ENCODE assay signal across 8 worm cellular contexts in the genomic region with DNA sequence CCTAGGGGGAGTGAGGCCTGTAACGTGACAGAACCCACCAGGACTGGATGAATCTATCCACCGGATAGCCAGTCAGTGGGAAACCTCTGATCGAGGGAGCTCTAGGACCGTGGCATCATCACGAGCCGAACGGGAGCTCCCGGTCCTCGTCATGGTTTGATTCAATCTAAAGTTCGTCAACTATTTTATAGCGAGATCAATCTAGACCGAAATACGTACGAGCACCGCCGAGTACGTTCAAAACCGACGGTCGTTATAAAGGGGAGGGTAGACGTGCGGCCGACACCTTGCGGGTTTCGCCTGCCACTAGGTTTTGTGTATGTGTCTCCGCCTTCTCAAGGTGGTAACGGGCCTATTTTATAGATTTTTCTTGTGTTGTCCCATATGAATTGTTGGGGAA.
TF ChIP-seq lines count a peak whose summit lies in the region.

No protein-coding gene starts in this region.

TF ChIP-seq in whole organism, L1 larva, 84 proteins besides CTCF, POLR2A, EP300 and RAD21:
- TF ChIP-seq snpc-4 (tag; optimal IDR thresholded peaks at IDR 0.05; lab: Kevin White, UChicago) (peak; percentile 91), nhr-47 (tag; optimal IDR thresholded peaks at IDR 0.05; lab: Kevin White, UChicago) (peak; percentile 29), nhr-19 (GFP tag; conservative IDR thresholded peaks at IDR 0.05; lab: Robert Waterston, UW) (peak; percentile 58), nhr-90 (tag; optimal IDR thresholded peaks at IDR 0.05; lab: Kevin White, UChicago; ENCODE audit: poor library complexity) (peak; percentile 46), lin-14 (GFP tag; optimal IDR thresholded peaks at IDR 0.05; lab: Kevin White, UChicago) (peak; percentile 10), nhr-71 (tag; optimal IDR thresholded peaks at IDR 0.05; lab: Kevin White, UChicago) (peak; percentile 23)
TF ChIP-seq in whole organism, L1 larva: peak in this region for 6; not testable (repeated sequence) for 78.

TF ChIP-seq in whole organism, L2 larva, 48 proteins besides CTCF, POLR2A, EP300 and RAD21:
- peak; percentile 10 for TF ChIP-seq lin-13 (GFP tag; optimal IDR thresholded peaks at IDR 0.05; lab: Kevin White, UChicago)
- TF ChIP-seq snpc-4 (tag; optimal IDR thresholded peaks at IDR 0.05; lab: Kevin White, UChicago), result peak; percentile 82
- TF ChIP-seq lsy-2 (tag; optimal IDR thresholded peaks at IDR 0.05; lab: Kevin White, UChicago), result peak in 1 of 2 experiments; percentile 2

TF ChIP-seq in whole organism, L3 larva, 47 proteins besides CTCF, POLR2A, EP300 and RAD21:
- TF ChIP-seq snpc-4 (tag; optimal IDR thresholded peaks at IDR 0.05; lab: Kevin White, UChicago), result peak; percentile 74

TF ChIP-seq in whole organism, L4 larva, 104 proteins besides CTCF, POLR2A, EP300 and RAD21:
- TF ChIP-seq lin-38 (GFP tag; IDR thresholded peaks at IDR 0.05; lab: Robert Waterston, UW) (peak; percentile 32; the same call in 1 of the 2 replicates), lim-7 (GFP tag; IDR thresholded peaks at IDR 0.05; lab: Robert Waterston, UW) (0 out of 2 replicates have a peak, but pooled peaks have one; percentile 26), snpc-4 (tag; optimal IDR thresholded peaks at IDR 0.05; lab: Kevin White, UChicago) (peak; percentile 18)

TF ChIP-seq in whole organism, early embryonic, 17 proteins besides CTCF, POLR2A, EP300 and RAD21:
- TF ChIP-seq hmg-4 (GFP tag; optimal IDR thresholded peaks at IDR 0.05; lab: Kevin White, UChicago) (peak; percentile 29), flt-1 (GFP tag; IDR thresholded peaks at IDR 0.05; lab: Robert Waterston, UW) (peak; percentile 39; the same call in 1 of the 2 replicates), pes-1 (GFP tag; IDR thresholded peaks at IDR 0.05; lab: Robert Waterston, UW) (peak; percentile 70)

TF ChIP-seq in whole organism, late embryonic, 69 proteins besides CTCF, POLR2A, EP300 and RAD21:
- TF ChIP-seq elt-2 (tag; optimal IDR thresholded peaks at IDR 0.05; lab: Kevin White, UChicago), result peak; percentile 19

TF ChIP-seq in whole organism, midembryonic, 9 proteins besides CTCF, POLR2A, EP300 and RAD21:
- TF ChIP-seq tab-1 (GFP tag; IDR thresholded peaks at IDR 0.05; lab: Robert Waterston, UW) (0 out of 2 replicates have a peak, but pooled peaks have one; percentile 52), flt-1 (GFP tag; IDR thresholded peaks at IDR 0.05; lab: Robert Waterston, UW) (peak; percentile 47; the same call in 1 of the 2 replicates)

TF ChIP-seq in whole organism, young adult, 124 proteins besides CTCF, POLR2A, EP300 and RAD21:
- TF ChIP-seq D2030.7 (GFP tag; IDR thresholded peaks at IDR 0.05; lab: Robert Waterston, UW) (peak; percentile 64), rpc-1 (optimal IDR thresholded peaks at IDR 0.05; lab: Kevin White, UChicago) (peak; percentile 24), rpc-1 (tag; optimal IDR thresholded peaks at IDR 0.05; lab: Kevin White, UChicago) (peak; percentile 64), hmg-1.2 (GFP tag; IDR thresholded peaks at IDR 0.05; lab: Robert Waterston, UW) (peak; percentile 69), B0261.1 (tag; optimal IDR thresholded peaks at IDR 0.05; lab: Kevin White, UChicago) (peak; percentile 29), snpc-4 (GFP tag; optimal IDR thresholded peaks at IDR 0.05; lab: Kevin White, UChicago) (peak; percentile 52), snpc-4 (tag; optimal IDR thresholded peaks at IDR 0.05; lab: Kevin White, UChicago) (peak; percentile 55 to 94 (median 76)), tbp1 (GFP tag; optimal IDR thresholded peaks at IDR 0.05; lab: Kevin White, UChicago) (peak; percentile 51), snpc-1.1 (tag; optimal IDR thresholded peaks at IDR 0.05; lab: Kevin White, UChicago; ENCODE audit: insufficient read depth) (peak; percentile 76), mcd-1 (GFP tag; IDR thresholded peaks at IDR 0.05; lab: Robert Waterston, UW) (peak; percentile 30; the same call in 1 of the 2 replicates), lin-26 (GFP tag; IDR thresholded peaks at IDR 0.05; lab: Robert Waterston, UW) (peak; percentile 52; the same call in 1 of the 2 replicates)
